Worm (Caenorhabditis elegans): ENCODE measurements around the gene dot-1.5.
A peak's percentile ranks its signal among the peaks of the same experiment; 100 is the strongest.

ce11 chrX:1964828-1965227 is 47.6 kb downstream of the dot-1.5 start:
- TF ChIP-seq lsy-2 (tag; optimal IDR thresholded peaks at IDR 0.05), result peak; percentile 45 to 69
- peak; percentile 18 to 61 (median 60) for TF ChIP-seq dpl-1 (GFP tag; optimal IDR thresholded peaks at IDR 0.05)
- no peak for TF ChIP-seq nhr-237 (tag; optimal IDR thresholded peaks at IDR 0.05)
- no peak for TF ChIP-seq pqm-1 (tag; optimal IDR thresholded peaks at IDR 0.05)
- TF ChIP-seq lin-13 (GFP tag; optimal IDR thresholded peaks at IDR 0.05), result no peak
- TF ChIP-seq ces-1 (GFP tag; optimal IDR thresholded peaks at IDR 0.05), result no peak
- TF ChIP-seq fos-1 (tag; optimal IDR thresholded peaks at IDR 0.05), result peak; percentile 40
- TF ChIP-seq snpc-4 (tag; optimal IDR thresholded peaks at IDR 0.05), result peak; percentile 47
- peak; percentile 78 for TF ChIP-seq nhr-47 (tag; optimal IDR thresholded peaks at IDR 0.05)
- no peak for TF ChIP-seq blmp-1 (tag; optimal IDR thresholded peaks at IDR 0.05)
- TF ChIP-seq vab-15 (tag; optimal IDR thresholded peaks at IDR 0.05), result no peak
- no peak for TF ChIP-seq lir-3 (tag; optimal IDR thresholded peaks at IDR 0.05; ENCODE audit: poor library complexity)
- TF ChIP-seq nhr-77 (tag; optimal IDR thresholded peaks at IDR 0.05), result no peak

Measured in whole organism, L1 larva.